Fruit fly (Drosophila melanogaster): ENCODE data around the gene CG5800.
A peak's percentile ranks its signal among the peaks of the same experiment; 100 is the strongest.

The CG5800 gene

dm6 chrX:17651216-17651997 lies 15.3 kb downstream of the CG5800 start:
- TF ChIP-seq foxo (GFP tag; optimal IDR thresholded peaks at IDR 0.05) (no peak), Hr83 (GFP tag; optimal IDR thresholded peaks at IDR 0.05; ENCODE audit: poor library complexity, severe bottlenecking) (no peak), dmrt93B (GFP tag; optimal IDR thresholded peaks at IDR 0.05) (no peak), Dif (GFP tag; optimal IDR thresholded peaks at IDR 0.05; ENCODE audit: partially characterized antibody) (peak; percentile 71), dl (GFP tag; optimal IDR thresholded peaks at IDR 0.05; ENCODE audit: insufficient read depth in 1 of 2, partially characterized antibody in 2 of 2) (peak; percentile 37 to 73), Sp1 (GFP tag; optimal IDR thresholded peaks at IDR 0.05) (no peak)

- TF ChIP-seq Hnf4 (GFP tag; optimal IDR thresholded peaks at IDR 0.05) (no peak), Rel (GFP tag; optimal IDR thresholded peaks at IDR 0.05) (no peak), Rel (tag; optimal IDR thresholded peaks at IDR 0.05) (peak; percentile 77), Hr83 (GFP tag; optimal IDR thresholded peaks at IDR 0.05; ENCODE audit: poor library complexity, severe bottlenecking) (no peak), GATAd (GFP tag; optimal IDR thresholded peaks at IDR 0.05) (no peak), Dif (GFP tag; optimal IDR thresholded peaks at IDR 0.05; ENCODE audit: partially characterized antibody) (peak; percentile 60), Abd-B (GFP tag; optimal IDR thresholded peaks at IDR 0.05) (peak; percentile 32), Sp1 (GFP tag; optimal IDR thresholded peaks at IDR 0.05) (no peak), N (GFP tag; optimal IDR thresholded peaks at IDR 0.05) (peak; percentile 79)
Observed at dm6 chrX:17651998-17652738, 16.1 kb downstream of the CG5800 start, which contains the start of gene RhoGAPp190. TSS of gene RhoGAPp190 (minus strand) at chrX:17652562.

DNA sequence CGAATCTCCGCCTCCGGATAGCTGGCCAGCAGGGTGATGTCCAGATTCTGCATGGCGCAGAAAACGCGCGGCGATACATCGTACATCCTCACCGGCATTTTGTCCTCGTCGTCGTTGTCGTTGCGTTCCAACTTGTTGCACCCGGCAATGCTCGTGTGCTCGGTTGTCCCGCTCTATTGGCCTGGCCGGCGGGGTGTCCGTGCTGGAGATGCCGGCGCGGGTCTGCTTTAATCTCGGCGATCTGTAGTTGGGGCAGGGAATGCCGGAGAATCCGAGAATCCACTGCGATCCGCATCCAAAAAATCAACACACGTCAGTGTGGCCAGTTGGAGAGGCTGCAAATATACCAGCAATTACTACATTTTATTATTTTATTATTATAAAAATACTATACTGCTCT lies 20.4 kb downstream of the CG5800 start, which contains the start of gene IntS2:
Gene IntS2, minus strand, starts transcription at position 318 of the 400 bp plus-strand sequence.
- no peak for TF ChIP-seq rgr (GFP tag; optimal IDR thresholded peaks at IDR 0.05)
- no peak for TF ChIP-seq dsf (GFP tag; optimal IDR thresholded peaks at IDR 0.05; ENCODE audit: borderline replicate concordance)
- no peak for TF ChIP-seq dmrt93B (GFP tag; optimal IDR thresholded peaks at IDR 0.05)
- no peak for TF ChIP-seq Mio (GFP tag; optimal IDR thresholded peaks at IDR 0.05)
- no peak for TF ChIP-seq Jra (GFP tag; optimal IDR thresholded peaks at IDR 0.05)
- TF ChIP-seq dl (GFP tag; optimal IDR thresholded peaks at IDR 0.05; ENCODE audit: insufficient read depth in 1 of 2, partially characterized antibody in 2 of 2): no peak
- TF ChIP-seq CG32264 (GFP tag; optimal IDR thresholded peaks at IDR 0.05): no peak
- no peak for TF ChIP-seq Myc (optimal IDR thresholded peaks at IDR 0.05)
- TF ChIP-seq h (GFP tag; optimal IDR thresholded peaks at IDR 0.05): no peak

dm6 chrX:17657050-17657696 lies 21.1 kb downstream of the CG5800 start, which contains the start of gene beta-Spec:
TSS of gene beta-Spec (plus strand) at chrX:17657372.
- TF ChIP-seq psq (GFP tag; optimal IDR thresholded peaks at IDR 0.05) (peak; percentile 43), N (GFP tag; optimal IDR thresholded peaks at IDR 0.05) (no peak), h (GFP tag; optimal IDR thresholded peaks at IDR 0.05) (no peak), ey (GFP tag; optimal IDR thresholded peaks at IDR 0.05) (no peak), sage (GFP tag; optimal IDR thresholded peaks at IDR 0.05) (no peak), Dfd (GFP tag; optimal IDR thresholded peaks at IDR 0.05) (no peak), Hr78 (GFP tag; optimal IDR thresholded peaks at IDR 0.05) (no peak), Mio (GFP tag; optimal IDR thresholded peaks at IDR 0.05) (no peak), Jra (GFP tag; optimal IDR thresholded peaks at IDR 0.05) (no peak), Myc (optimal IDR thresholded peaks at IDR 0.05) (peak; percentile 78), HLH106 (tag; optimal IDR thresholded peaks at IDR 0.05) (peak; percentile 18)

dm6 chrX:17657716-17658115 lies 21.6 kb downstream of the CG5800 start:
- no peak for TF ChIP-seq dl (GFP tag; optimal IDR thresholded peaks at IDR 0.05; ENCODE audit: insufficient read depth in 1 of 2, partially characterized antibody in 2 of 2)
- peak; percentile 1 for TF ChIP-seq psq (GFP tag; optimal IDR thresholded peaks at IDR 0.05)

All from whole organism, wandering third instar larva.